Worm (Caenorhabditis elegans): ENCODE results near the gene ttr-45.

The ttr-45 gene

DNA sequence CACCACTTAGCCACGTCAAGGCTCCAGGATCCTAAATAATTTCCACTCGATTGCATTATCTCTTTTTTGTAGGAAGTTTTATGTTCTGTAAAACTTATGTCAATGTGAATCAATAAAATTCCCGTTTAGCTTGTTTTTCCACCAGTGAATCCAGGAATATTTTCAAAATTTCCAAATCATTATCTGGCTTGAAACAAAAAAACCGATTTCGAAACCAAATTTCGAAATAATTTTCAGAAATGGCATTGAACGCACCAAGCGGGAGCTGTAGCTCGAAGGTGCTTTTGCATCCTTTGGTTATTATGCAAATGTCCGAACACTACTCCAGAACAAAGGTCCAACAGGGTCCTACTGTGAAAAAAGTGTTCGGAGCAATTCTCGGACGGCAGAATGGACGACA is 46.6 kb downstream of the ttr-45 start, which contains the start of gene csn-6:
Gene csn-6, plus strand, starts transcription at position 234 of the 400 bp plus-strand sequence.
- TF ChIP-seq W03F9.2 (tag; optimal IDR thresholded peaks at IDR 0.05) (no peak), dao-5 (tag; optimal IDR thresholded peaks at IDR 0.05) (no peak), him-1 (tag; optimal IDR thresholded peaks at IDR 0.05) (no peak)

DNA sequence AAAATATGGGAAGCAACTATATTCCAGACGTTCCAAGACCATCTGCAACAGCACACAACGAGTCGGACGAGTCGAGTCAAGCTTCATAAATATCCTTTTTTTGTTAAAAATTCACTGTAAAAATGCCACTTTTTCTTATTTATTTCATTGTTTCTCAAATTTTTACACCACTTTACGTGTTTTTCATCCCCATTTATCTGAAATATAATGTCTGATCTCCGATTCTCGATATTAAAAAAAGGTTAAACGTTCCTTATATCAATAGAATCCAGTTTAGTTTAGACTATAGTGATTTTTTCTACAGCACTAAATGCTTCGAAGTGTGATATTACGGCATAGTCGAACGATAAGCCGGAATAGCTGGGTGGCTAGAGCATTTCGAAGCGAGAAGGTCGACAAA is 49.4 kb downstream of the ttr-45 start, which contains the start of gene Y67H2A.7:
Gene Y67H2A.7, plus strand, starts transcription at position 301 of the 400 bp plus-strand sequence.
- no peak for TF ChIP-seq dao-5 (tag; optimal IDR thresholded peaks at IDR 0.05)
- TF ChIP-seq W03F9.2 (tag; optimal IDR thresholded peaks at IDR 0.05) = no peak
- no peak for TF ChIP-seq him-1 (tag; optimal IDR thresholded peaks at IDR 0.05)

DNA sequence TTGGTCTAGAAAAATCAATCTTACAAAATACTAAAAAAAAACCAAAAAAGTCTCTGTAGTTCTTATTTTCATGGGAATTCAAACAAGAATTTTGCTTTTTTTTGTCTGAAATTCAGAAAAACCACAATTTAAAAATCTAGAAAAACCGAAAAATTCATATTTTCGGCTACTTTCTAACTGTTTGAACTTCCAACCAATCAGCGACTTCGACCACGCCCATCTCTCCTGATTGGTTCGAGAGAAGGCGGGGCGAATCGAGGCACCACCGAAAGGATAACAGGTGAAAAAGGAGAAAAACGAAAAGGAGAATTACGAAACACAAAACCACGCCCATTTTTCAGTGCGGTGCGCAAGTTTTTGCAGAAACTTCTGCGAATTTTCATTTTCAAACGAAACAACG is 50.8 kb downstream of the ttr-45 start:
- TF ChIP-seq him-1 (tag; optimal IDR thresholded peaks at IDR 0.05) = no peak
- no peak for TF ChIP-seq W03F9.2 (tag; optimal IDR thresholded peaks at IDR 0.05)
- TF ChIP-seq dao-5 (tag; optimal IDR thresholded peaks at IDR 0.05) = no peak
